Fruit fly (Drosophila melanogaster) whole organism, adult: Measurements from ENCODE around the gene Nlg4.

Experiments
- CG11617 ChIP-seq: fragments of 200-800 bp; sonication (Bioruptor generic); optimal IDR thresholded peaks from 2 replicates; lab custom pipeline; 2017; ENCODE audit warnings: mild to moderate bottlenecking, missing biosample characterization, missing genetic modification reagents, missing genetic modification characterization
- CG12768 ChIP-seq: fragments of 200-800 bp; sonication (Bioruptor generic); optimal IDR thresholded peaks from 2 replicates; lab custom pipeline; 2017; ENCODE audit warnings: missing biosample characterization, missing genetic modification characterization, mild to moderate bottlenecking, moderate library complexity, missing genetic modification reagents
- CG1620 ChIP-seq: fragments of 200-800 bp; sonication (Bioruptor generic); optimal IDR thresholded peaks from 2 replicates; lab custom pipeline; 2016; ENCODE audit warnings: missing biosample characterization, missing genetic modification characterization
- CG5204 ChIP-seq: fragments of 200-800 bp; sonication (Bioruptor generic); optimal IDR thresholded peaks from 2 replicates; lab custom pipeline; 2016; ENCODE audit warnings: missing biosample characterization, missing genetic modification characterization
- Clk ChIP-seq: fragments of 200-800 bp; sonication (Bioruptor generic); optimal IDR thresholded peaks from 2 replicates; lab custom pipeline; 2017; ENCODE audit warnings: missing biosample characterization, missing genetic modification characterization
- Crg-1 ChIP-seq: fragments of 200-800 bp; sonication (Bioruptor generic); optimal IDR thresholded peaks from 2 replicates; lab custom pipeline; 2016; ENCODE audit warnings: missing biosample characterization, missing genetic modification characterization
- Hr96 ChIP-seq: fragments of 200-800 bp; sonication (Bioruptor generic); optimal IDR thresholded peaks from 2 replicates; lab custom pipeline; 2016; ENCODE audit warnings: missing biosample characterization, missing genetic modification characterization
- Mnt ChIP-seq: fragments of 200-800 bp; sonication (Bioruptor generic); optimal IDR thresholded peaks from 2 replicates; lab custom pipeline; 2016; ENCODE audit warnings: missing biosample characterization, mild to moderate bottlenecking, missing genetic modification characterization
- cic ChIP-seq: fragments of 200-800 bp; sonication (Bioruptor generic); optimal IDR thresholded peaks from 2 replicates; lab custom pipeline; 2017; ENCODE audit warnings: missing biosample characterization, mild to moderate bottlenecking, missing genetic modification characterization, moderate library complexity
- cnc ChIP-seq, 2 experiments: fragments of >200 bp; optimal IDR thresholded peaks; 2 replicates each; lab custom pipeline; 2017
- ovo ChIP-seq: fragments of 200-800 bp; sonication (Bioruptor generic); optimal IDR thresholded peaks from 2 replicates; lab custom pipeline; 2016; ENCODE audit warnings: missing biosample characterization, missing genetic modification characterization
- pad ChIP-seq: fragments of 200-800 bp; sonication (Bioruptor generic); optimal IDR thresholded peaks from 3 replicates; lab custom pipeline; 2017; ENCODE audit warnings: missing biosample characterization, missing genetic modification characterization, mild to moderate bottlenecking, moderate library complexity, missing genetic modification reagents
- tj ChIP-seq: fragments of 200-800 bp; sonication (Bioruptor generic); optimal IDR thresholded peaks from 3 replicates; lab custom pipeline; 2017; ENCODE audit warnings: missing biosample characterization, mild to moderate bottlenecking, missing genetic modification characterization, moderate library complexity
- toe ChIP-seq: fragments of 200-800 bp; sonication (Bioruptor generic); optimal IDR thresholded peaks from 2 replicates; lab custom pipeline; 2016; ENCODE audit warnings: missing biosample characterization, missing genetic modification characterization

- TF ChIP-seq tj (GFP tag; lab: Kevin White, UChicago) = no peak
- no peak for TF ChIP-seq pad
- no peak for TF ChIP-seq cic (GFP tag; lab: Kevin White, UChicago)
- TF ChIP-seq Crg-1 (GFP tag; lab: Kevin White, UChicago) = no peak
- no peak for TF ChIP-seq Clk (GFP tag; lab: Kevin White, UChicago)
- TF ChIP-seq CG5204 (GFP tag; lab: Kevin White, UChicago) = no peak
- no peak for TF ChIP-seq toe (GFP tag; lab: Kevin White, UChicago)
- no peak for TF ChIP-seq CG1620 (GFP tag; lab: Kevin White, UChicago)
- no peak for TF ChIP-seq Hr96 (GFP tag; lab: Kevin White, UChicago)
- no peak for TF ChIP-seq CG11617 (GFP tag; lab: Kevin White, UChicago)
- TF ChIP-seq ovo (GFP tag; lab: Kevin White, UChicago) = no peak
- TF ChIP-seq CG12768 (GFP tag; lab: Kevin White, UChicago) = no peak
- no peak for TF ChIP-seq cnc (optimal IDR thresholded peaks at IDR 0.05; lab: Kevin White, UChicago)
- no peak for TF ChIP-seq Mnt
Measured at dm6 chr3R:20265239-20265846, 60.7 kb downstream of the Nlg4 start.
